Worm (Caenorhabditis elegans): ENCODE measurements around the gene meg-1.

The meg-1 gene

DNA sequence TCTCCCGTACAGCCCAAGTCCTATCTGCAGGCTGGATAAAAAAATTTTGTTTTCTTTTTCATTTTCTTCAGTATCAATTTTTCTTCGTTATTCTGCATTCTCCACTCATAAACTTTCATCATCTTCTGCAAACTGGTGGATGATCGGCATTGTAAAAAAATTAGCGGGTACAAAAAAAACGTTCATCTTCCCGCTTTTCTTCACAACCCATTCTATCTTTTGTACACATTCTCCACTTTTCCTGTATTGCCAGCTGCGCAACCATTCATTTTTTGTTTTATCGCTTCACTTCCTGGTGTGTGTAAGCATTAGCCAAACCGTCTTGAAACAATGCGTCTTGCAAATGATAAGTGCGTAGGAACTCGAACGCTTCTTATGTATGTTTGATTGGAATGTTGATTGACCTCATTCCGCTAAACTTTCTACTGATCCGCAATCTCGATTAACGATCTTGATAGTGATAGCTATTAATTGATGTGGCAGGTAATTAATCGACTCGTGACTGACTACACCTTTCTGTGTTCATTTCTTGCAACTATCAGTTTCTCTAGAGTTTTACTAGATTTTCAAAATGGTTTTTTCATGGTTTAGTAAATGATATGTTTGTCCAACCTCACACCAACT, 45.1 kb upstream of the meg-1 start (continued):
- peak; percentile 65 for TF ChIP-seq nhr-20 (tag; optimal IDR thresholded peaks at IDR 0.05)
- TF ChIP-seq pax-3 (tag; optimal IDR thresholded peaks at IDR 0.05): no peak
- no peak for TF ChIP-seq ceh-88 (GFP tag; IDR thresholded peaks at IDR 0.05)
- TF ChIP-seq hpl-2 (GFP tag; optimal IDR thresholded peaks at IDR 0.05): no peak
- TF ChIP-seq vab-15 (tag; optimal IDR thresholded peaks at IDR 0.05): peak; percentile 52
- TF ChIP-seq C16A3.4 (tag; optimal IDR thresholded peaks at IDR 0.05): no peak
- no peak for TF ChIP-seq isw-1 (GFP tag; IDR thresholded peaks at IDR 0.05)
- no peak for TF ChIP-seq elt-2 (tag; optimal IDR thresholded peaks at IDR 0.05)
- no peak for TF ChIP-seq ces-1 (GFP tag; optimal IDR thresholded peaks at IDR 0.05)
- TF ChIP-seq nhr-90 (tag; optimal IDR thresholded peaks at IDR 0.05; ENCODE audit: poor library complexity): peak; percentile 19
- no peak for TF ChIP-seq Y116A8C.19 (tag; optimal IDR thresholded peaks at IDR 0.05; ENCODE audit: borderline replicate concordance)
- peak in 3 of 6 experiments; percentile 10 to 88 (median 29) for TF ChIP-seq elt-3 (tag; optimal IDR thresholded peaks at IDR 0.05)
- TF ChIP-seq nhr-84 (tag; optimal IDR thresholded peaks at IDR 0.05): no peak
- TF ChIP-seq pqm-1 (tag; optimal IDR thresholded peaks at IDR 0.05): no peak
- no peak for TF ChIP-seq mab-9 (GFP tag; IDR thresholded peaks at IDR 0.05)
- TF ChIP-seq mep-1 (tag; optimal IDR thresholded peaks at IDR 0.05): peak; percentile 44
- TF ChIP-seq lin-13 (GFP tag; optimal IDR thresholded peaks at IDR 0.05): no peak
- no peak for TF ChIP-seq egl-13 (tag; optimal IDR thresholded peaks at IDR 0.05)
- peak; percentile 16 to 28 for TF ChIP-seq lsy-2 (tag; optimal IDR thresholded peaks at IDR 0.05)
- no peak for TF ChIP-seq ceh-63 (GFP tag; optimal IDR thresholded peaks at IDR 0.05)
- peak; percentile 96 for TF ChIP-seq blmp-1 (tag; optimal IDR thresholded peaks at IDR 0.05)
- no peak for TF ChIP-seq jun-1 (tag; optimal IDR thresholded peaks at IDR 0.05)
- no peak for TF ChIP-seq lir-3 (tag; optimal IDR thresholded peaks at IDR 0.05; ENCODE audit: poor library complexity)
- TF ChIP-seq unc-30 (tag; optimal IDR thresholded peaks at IDR 0.05): no peak
- TF ChIP-seq nhr-28 (tag; optimal IDR thresholded peaks at IDR 0.05): no peak
- TF ChIP-seq rnt-1 (tag; optimal IDR thresholded peaks at IDR 0.05): peak; percentile 49
- no peak for TF ChIP-seq egl-27 (tag; optimal IDR thresholded peaks at IDR 0.05)
- no peak for TF ChIP-seq hlh-17 (GFP tag; optimal IDR thresholded peaks at IDR 0.05; ENCODE audit: borderline replicate concordance)
- TF ChIP-seq mdl-1 (tag; optimal IDR thresholded peaks at IDR 0.05): no peak
- TF ChIP-seq nhr-71 (tag; optimal IDR thresholded peaks at IDR 0.05): peak; percentile 35
- no peak for TF ChIP-seq swsn-7 (tag; optimal IDR thresholded peaks at IDR 0.05)
- no peak for TF ChIP-seq unc-86 (tag; optimal IDR thresholded peaks at IDR 0.05)
- no peak for TF ChIP-seq fkh-10 (GFP tag; optimal IDR thresholded peaks at IDR 0.05)
- no peak for TF ChIP-seq dpl-1 (GFP tag; optimal IDR thresholded peaks at IDR 0.05)
- no peak for TF ChIP-seq fos-1 (tag; optimal IDR thresholded peaks at IDR 0.05)
- no peak for TF ChIP-seq mef-2 (tag; optimal IDR thresholded peaks at IDR 0.05)
- no peak for TF ChIP-seq nhr-77 (tag; optimal IDR thresholded peaks at IDR 0.05)
- TF ChIP-seq nhr-11 (tag; optimal IDR thresholded peaks at IDR 0.05): no peak
- no peak for TF ChIP-seq nhr-237 (tag; optimal IDR thresholded peaks at IDR 0.05)
- no peak for TF ChIP-seq efl-1 (optimal IDR thresholded peaks at IDR 0.05)
- TF ChIP-seq efl-1 (GFP tag; optimal IDR thresholded peaks at IDR 0.05 in 1 of 2): no peak
- no peak for TF ChIP-seq ets-5 (GFP tag; IDR thresholded peaks at IDR 0.05)
- TF ChIP-seq nhr-85 (tag): peak; percentile 90
- no peak for TF ChIP-seq sox-4 (tag; optimal IDR thresholded peaks at IDR 0.05)
- TF ChIP-seq nhr-76 (tag; optimal IDR thresholded peaks at IDR 0.05): no peak
- no peak for TF ChIP-seq unc-98 (GFP tag; IDR thresholded peaks at IDR 0.05)
- no peak for TF ChIP-seq zag-1 (tag; optimal IDR thresholded peaks at IDR 0.05)
- TF ChIP-seq nhr-47 (tag; optimal IDR thresholded peaks at IDR 0.05): no peak
- TF ChIP-seq irx-1 (tag; optimal IDR thresholded peaks at IDR 0.05): no peak
- peak; percentile 1 for TF ChIP-seq unc-130 (tag; optimal IDR thresholded peaks at IDR 0.05)
- TF ChIP-seq nhr-19 (GFP tag; conservative IDR thresholded peaks at IDR 0.05): peak; percentile 10; the same call in 1 of the 2 replicates
- TF ChIP-seq lin-35 (GFP tag; optimal IDR thresholded peaks at IDR 0.05): peak in 1 of 2 experiments; percentile 22
